Fruit fly (Drosophila melanogaster): Measurements from ENCODE around the gene alpha-Est4.

Gene alpha-Est4

dm6 chr3R:7506314-7506988 lies 32.0 kb downstream of the alpha-Est4 start (continued):
- TF ChIP-seq Hsf (GFP tag; optimal IDR thresholded peaks at IDR 0.05) (peak; percentile 86), schlank (tag; optimal IDR thresholded peaks at IDR 0.05) (peak; percentile 82), tup (GFP tag; optimal IDR thresholded peaks at IDR 0.05) (peak; percentile 79), CG4854 (GFP tag; optimal IDR thresholded peaks at IDR 0.05) (peak; percentile 83), CG3726 (GFP tag; IDR thresholded peaks at IDR 0.05) (peak; percentile 64; the same call in 1 of the 3 replicates), CG3838 (GFP tag; optimal IDR thresholded peaks at IDR 0.05) (peak; percentile 65), CG43689 (GFP tag; IDR thresholded peaks at IDR 0.05) (peak; percentile 66), CG4730 (GFP tag; IDR thresholded peaks at IDR 0.05) (peak; percentile 62), hth (optimal IDR thresholded peaks at IDR 0.05) (no peak), nau (GFP tag; optimal IDR thresholded peaks at IDR 0.05) (peak; percentile 69), D19B (GFP tag; optimal IDR thresholded peaks at IDR 0.05) (peak; percentile 78), CG10366 (GFP tag; IDR thresholded peaks at IDR 0.05) (peak; percentile 74), emc (GFP tag; optimal IDR thresholded peaks at IDR 0.05) (peak; percentile 85), Adf1 (GFP tag; IDR thresholded peaks at IDR 0.05) (peak; percentile 80), mirr (GFP tag; optimal IDR thresholded peaks at IDR 0.05) (peak; percentile 56), Dp (GFP tag; optimal IDR thresholded peaks at IDR 0.05) (no peak), CG3407 (GFP tag; optimal IDR thresholded peaks at IDR 0.05) (no peak), CG9215 (GFP tag; IDR thresholded peaks at IDR 0.05) (peak; percentile 78), CG10431 (GFP tag; optimal IDR thresholded peaks at IDR 0.05) (no peak), Hr39 (optimal IDR thresholded peaks at IDR 0.05) (no peak), scrt (GFP tag; optimal IDR thresholded peaks at IDR 0.05) (peak; percentile 85), fd96Cb (tag; optimal IDR thresholded peaks at IDR 0.05) (peak; percentile 30)

dm6 chr3R:7504989-7505761 lies 33.2 kb downstream of the alpha-Est4 start, which contains the start of gene alpha-Est9:
Gene alpha-Est9 (minus strand): TSS chr3R:7505098.
- TF ChIP-seq Ravus (GFP tag; IDR thresholded peaks at IDR 0.05), result no peak
- TF ChIP-seq ind (GFP tag; optimal IDR thresholded peaks at IDR 0.05), result no peak
- TF ChIP-seq CG6791 (GFP tag; IDR thresholded peaks at IDR 0.05; ENCODE audit: partially characterized antibody), result no peak
- peak; percentile 77 for TF ChIP-seq lab (GFP tag; optimal IDR thresholded peaks at IDR 0.05)
- no peak for TF ChIP-seq CG12299 (tag; optimal IDR thresholded peaks at IDR 0.05)
- TF ChIP-seq HLH4C (GFP tag; IDR thresholded peaks at IDR 0.05; ENCODE audit: partially characterized antibody), result no peak
- TF ChIP-seq CG8765 (GFP tag; IDR thresholded peaks at IDR 0.05), result no peak
- no peak for TF ChIP-seq gcm (GFP tag; optimal IDR thresholded peaks at IDR 0.05)
- TF ChIP-seq pzg (GFP tag; optimal IDR thresholded peaks at IDR 0.05), result no peak
- no peak for TF ChIP-seq CG16779 (GFP tag; IDR thresholded peaks at IDR 0.05)
- TF ChIP-seq H2.0 (GFP tag; IDR thresholded peaks at IDR 0.05), result no peak
- no peak for TF ChIP-seq knrl (GFP tag; IDR thresholded peaks at IDR 0.05; ENCODE audit: partially characterized antibody)
- TF ChIP-seq sens (GFP tag), result peak; percentile 63
- TF ChIP-seq CG8290 (GFP tag; optimal IDR thresholded peaks at IDR 0.05), result no peak
- peak in 1 of 2 experiments; percentile 74 for TF ChIP-seq CG8290 (tag; optimal IDR thresholded peaks at IDR 0.05)
- no peak for TF ChIP-seq CG5245 (GFP tag; optimal IDR thresholded peaks at IDR 0.05)
- TF ChIP-seq CG2202 (tag; optimal IDR thresholded peaks at IDR 0.05), result no peak
- no peak for TF ChIP-seq Vsx1 (GFP tag; optimal IDR thresholded peaks at IDR 0.05)
- no peak for TF ChIP-seq Xrp1 (GFP tag; IDR thresholded peaks at IDR 0.05)
- no peak for TF ChIP-seq CG2678 (tag; optimal IDR thresholded peaks at IDR 0.05)
- TF ChIP-seq CG1024 (GFP tag; IDR thresholded peaks at IDR 0.05), result no peak
- no peak for TF ChIP-seq CG18476 (GFP tag; optimal IDR thresholded peaks at IDR 0.05)
- TF ChIP-seq CG10543 (GFP tag; optimal IDR thresholded peaks at IDR 0.05), result peak; percentile 47
- no peak for TF ChIP-seq ewg (GFP tag; optimal IDR thresholded peaks at IDR 0.05)
- 0 out of 2 replicates have a peak, but pooled peaks have one; percentile 10 for TF ChIP-seq CG11247 (GFP tag; IDR thresholded peaks at IDR 0.05)
- TF ChIP-seq hb (GFP tag; IDR thresholded peaks at IDR 0.05; ENCODE audit: partially characterized antibody), result no peak
- peak; percentile 38 for TF ChIP-seq sd (tag; optimal IDR thresholded peaks at IDR 0.05)
- no peak for TF ChIP-seq CG15269 (tag; optimal IDR thresholded peaks at IDR 0.05)

Data from whole organism, embryonic.